Fruit fly (Drosophila melanogaster) whole organism, embryonic: ENCODE data around the gene sp3.

ENCODE experiments used
- BEAF-32 ChIP-seq: fragments of 200-800 bp; sonication (Bioruptor generic); optimal IDR thresholded peaks from 3 replicates; lab custom pipeline; 2017; ENCODE audit warnings: missing biosample characterization, missing genetic modification characterization, mild to moderate bottlenecking, moderate library complexity, missing genetic modification reagents
- Bgb ChIP-seq: fragments of 200-800 bp; sonication (Bioruptor generic); IDR thresholded peaks from 2 replicates; pipeline ENCODE4 v1.3.6; 2022; ENCODE audit warnings: missing biosample characterization, missing genetic modification characterization; ENCODE audit not compliant: partially characterized antibody
- CG10543 ChIP-seq: fragments of 200-800 bp; sonication (Bioruptor generic); optimal IDR thresholded peaks from 3 replicates; lab custom pipeline; 2017; ENCODE audit warnings: missing biosample characterization, mild to moderate bottlenecking, missing genetic modification characterization, moderate library complexity
- CG10565 ChIP-seq: fragments of 200-800 bp; sonication (Bioruptor generic); optimal IDR thresholded peaks from 3 replicates; lab custom pipeline; 2016; ENCODE audit warnings: missing biosample characterization, mild to moderate bottlenecking, missing genetic modification characterization
- CG12391 ChIP-seq: fragments of 200-800 bp; sonication (Bioruptor generic); optimal IDR thresholded peaks from 3 replicates; lab custom pipeline; 2018; ENCODE audit warnings: missing biosample characterization, mild to moderate bottlenecking, missing genetic modification characterization, moderate library complexity
- CG13296 ChIP-seq: fragments of 200-800 bp; sonication (Bioruptor generic); optimal IDR thresholded peaks from 3 replicates; lab custom pipeline; 2018; ENCODE audit warnings: missing biosample characterization, mild to moderate bottlenecking, missing genetic modification characterization
- CG15601 ChIP-seq: fragments of 200-800 bp; sonication (Bioruptor generic); optimal IDR thresholded peaks from 3 replicates; lab custom pipeline; 2019; ENCODE audit warnings: missing biosample characterization, mild to moderate bottlenecking, missing genetic modification characterization, moderate library complexity
- CG16813 ChIP-seq: fragments of 200-800 bp; sonication (Bioruptor generic); IDR thresholded peaks from 3 replicates; pipeline ENCODE4 v1.3.6; 2022; ENCODE audit warnings: missing biosample characterization, missing genetic modification characterization; ENCODE audit not compliant: partially characterized antibody
- CG17912 ChIP-seq: fragments of 200-800 bp; sonication (Bioruptor generic); optimal IDR thresholded peaks from 2 replicates; lab custom pipeline; 2018; ENCODE audit warnings: missing biosample characterization, mild to moderate bottlenecking, missing genetic modification characterization
- CG2120 ChIP-seq: fragments of 200-800 bp; sonication (Bioruptor generic); optimal IDR thresholded peaks from 3 replicates; lab custom pipeline; 2016; ENCODE audit warnings: missing biosample characterization, missing genetic modification characterization
- CG3163 ChIP-seq: fragments of 200-800 bp; sonication (Bioruptor generic); optimal IDR thresholded peaks from 3 replicates; lab custom pipeline; 2016; ENCODE audit warnings: missing biosample characterization, missing genetic modification characterization
- CG33557 ChIP-seq: fragments of 200-800 bp; sonication (Bioruptor generic); optimal IDR thresholded peaks from 2 replicates; lab custom pipeline; 2019; ENCODE audit warnings: missing biosample characterization, mild to moderate bottlenecking, missing genetic modification characterization, moderate library complexity
- CG5953 ChIP-seq: fragments of 200-800 bp; sonication (Bioruptor generic); IDR thresholded peaks from 2 replicates; pipeline ENCODE4 v1.3.6; 2022; ENCODE audit warnings: missing biosample characterization, missing genetic modification characterization
- CG6175 ChIP-seq: fragments of 200-800 bp; sonication (Bioruptor generic); IDR thresholded peaks from 3 replicates; pipeline ENCODE4 v1.3.6; 2022; ENCODE audit warnings: missing biosample characterization, missing genetic modification characterization
- CG6765 ChIP-seq: fragments of 200-800 bp; sonication (Bioruptor generic); optimal IDR thresholded peaks from 3 replicates; lab custom pipeline; 2017; ENCODE audit warnings: missing biosample characterization, mild to moderate bottlenecking, missing genetic modification characterization
- CG7839 ChIP-seq: fragments of 200-800 bp; sonication (Bioruptor generic); optimal IDR thresholded peaks from 3 replicates; lab custom pipeline; 2018; ENCODE audit warnings: missing biosample characterization, mild to moderate bottlenecking, missing genetic modification characterization, moderate library complexity
- CG9817 ChIP-seq: fragments of 200-800 bp; sonication (Bioruptor generic); optimal IDR thresholded peaks from 2 replicates; lab custom pipeline; 2018; ENCODE audit warnings: missing biosample characterization, mild to moderate bottlenecking, missing genetic modification characterization, moderate library complexity
- CG9932 ChIP-seq: fragments of 200-800 bp; sonication (Bioruptor generic); IDR thresholded peaks from 2 replicates; pipeline ENCODE4 v1.3.6; 2022; ENCODE audit warnings: missing biosample characterization, missing genetic modification characterization
- CHES-1-like ChIP-seq: fragments of 200-800 bp; sonication (Bioruptor generic); optimal IDR thresholded peaks from 2 replicates; lab custom pipeline; 2016; ENCODE audit warnings: missing biosample characterization, missing genetic modification characterization
- CTCF ChIP-seq: fragments of 200-800 bp; sonication (Bioruptor generic); optimal IDR thresholded peaks from 2 replicates; lab custom pipeline; 2017; ENCODE audit warnings: missing biosample characterization, mild to moderate bottlenecking, missing genetic modification characterization, moderate library complexity
- D ChIP-seq, 2 experiments: fragments of 200-800 bp in 1 of 2; fragments of >200 bp in 1 of 2; sonication (Bioruptor generic) in 1 of 2; optimal IDR thresholded peaks; 2 replicates in 1 of 2; 3 replicates in 1 of 2; lab custom pipeline; 2017; ENCODE audit warnings: mild to moderate bottlenecking in 1 of 2, missing biosample characterization in 1 of 2, missing genetic modification characterization in 1 of 2, missing genetic modification reagents in 1 of 2
- Dip2 ChIP-seq: fragments of 200-800 bp; sonication (Bioruptor generic); IDR thresholded peaks from 2 replicates; pipeline ENCODE4 v1.3.6; 2022; ENCODE audit warnings: missing biosample characterization, missing genetic modification characterization
- Dip3 ChIP-seq: fragments of 200-800 bp; sonication (Bioruptor generic); optimal IDR thresholded peaks from 3 replicates; lab custom pipeline; 2016; ENCODE audit warnings: missing biosample characterization, missing genetic modification characterization
- Doc3 ChIP-seq: fragments of 200-800 bp; sonication (Bioruptor generic); IDR thresholded peaks from 3 replicates; pipeline ENCODE4 v1.3.6; 2022; ENCODE audit warnings: missing biosample characterization, missing genetic modification characterization; ENCODE audit not compliant: partially characterized antibody
- Ets97D ChIP-seq: fragments of 200-800 bp; sonication (Bioruptor generic); optimal IDR thresholded peaks from 3 replicates; lab custom pipeline; 2016; ENCODE audit warnings: missing biosample characterization, missing genetic modification characterization
- H15 ChIP-seq: fragments of 200-800 bp; sonication (Bioruptor generic); IDR thresholded peaks from 3 replicates; pipeline ENCODE4 v1.3.6; 2022; ENCODE audit warnings: missing biosample characterization, missing genetic modification characterization
- Lim3 ChIP-seq: fragments of 200-800 bp; sonication (Bioruptor generic); IDR thresholded peaks from 2 replicates; pipeline ENCODE4 v1.3.6; 2022; ENCODE audit warnings: missing biosample characterization, missing genetic modification characterization
- Max ChIP-seq: fragments of 200-800 bp; sonication (Bioruptor generic); optimal IDR thresholded peaks from 2 replicates; lab custom pipeline; 2016; ENCODE audit warnings: missing biosample characterization, mild to moderate bottlenecking, missing genetic modification characterization
- Mes4 ChIP-seq: fragments of 200-800 bp; sonication (Bioruptor generic); optimal IDR thresholded peaks from 2 replicates; lab custom pipeline; 2016; ENCODE audit warnings: missing biosample characterization, missing genetic modification characterization
- NK7.1 ChIP-seq: fragments of 200-800 bp; sonication (Bioruptor generic); optimal IDR thresholded peaks from 3 replicates; lab custom pipeline; 2016; ENCODE audit warnings: missing biosample characterization, missing genetic modification characterization
- Nf-YC ChIP-seq: fragments of 200-800 bp; optimal IDR thresholded peaks from 3 replicates; lab custom pipeline; 2019; ENCODE audit warnings: missing biosample characterization, mild to moderate bottlenecking, missing genetic modification characterization, moderate library complexity
- Rx ChIP-seq: fragments of 200-800 bp; sonication (Bioruptor generic); IDR thresholded peaks from 2 replicates; pipeline ENCODE4 v1.3.6; 2022; ENCODE audit warnings: missing biosample characterization, missing genetic modification characterization
- Stat92E ChIP-seq, 3 experiments: fragments of >200 bp in 2 of 3; fragments of 200-800 bp in 1 of 3; sonication (Bioruptor generic) in 1 of 3; optimal IDR thresholded peaks; 2 replicates each; lab custom pipeline; 2017 to 2019; ENCODE audit warnings: missing biosample characterization in 3 of 3, missing genetic modification characterization in 3 of 3, mild to moderate bottlenecking in 1 of 3, moderate library complexity in 1 of 3
- Usf ChIP-seq: fragments of 200-800 bp; sonication (Bioruptor generic); optimal IDR thresholded peaks from 2 replicates; lab custom pipeline; 2017; ENCODE audit warnings: missing genotype, missing biosample characterization, missing genetic modification characterization
- Xrp1 ChIP-seq: fragments of 200-800 bp; sonication (Bioruptor generic); IDR thresholded peaks from 2 replicates; pipeline ENCODE4 v1.3.6; 2022; ENCODE audit warnings: missing biosample characterization, missing genetic modification characterization
- cad ChIP-seq: fragments of >200 bp; optimal IDR thresholded peaks from 2 replicates; lab custom pipeline; 2017; ENCODE audit warnings: missing biosample characterization, missing genetic modification characterization
- dan ChIP-seq: fragments of 200-800 bp; sonication (Bioruptor generic); IDR thresholded peaks from 2 replicates; pipeline ENCODE4 v1.3.6; 2022; ENCODE audit warnings: missing biosample characterization, missing genetic modification characterization
- danr ChIP-seq: fragments of 200-800 bp; sonication (Bioruptor generic); IDR thresholded peaks from 2 replicates; pipeline ENCODE4 v1.3.6; 2022; ENCODE audit warnings: missing biosample characterization, missing genetic modification characterization
- fd3F ChIP-seq: fragments of 200-800 bp; sonication (Bioruptor generic); optimal IDR thresholded peaks from 2 replicates; lab custom pipeline; 2018; ENCODE audit warnings: missing biosample characterization, mild to moderate bottlenecking, missing genetic modification characterization, moderate library complexity
- fru ChIP-seq: fragments of >200 bp; optimal IDR thresholded peaks from 2 replicates; lab custom pipeline; 2017
- grn ChIP-seq: fragments of 200-800 bp; sonication (Bioruptor generic); optimal IDR thresholded peaks from 3 replicates; lab custom pipeline; 2017; ENCODE audit warnings: missing biosample characterization, missing genetic modification characterization
- hkb ChIP-seq, 2 experiments: fragments of 200-800 bp in 1 of 2; fragments of >200 bp in 1 of 2; sonication (Bioruptor generic) in 1 of 2; IDR thresholded peaks in 1 of 2; optimal IDR thresholded peaks in 1 of 2; 2 replicates each; pipeline versions ENCODE4 v1.3.6 to Lab custom; 2017 to 2022; ENCODE audit warnings: missing biosample characterization in 1 of 2, missing genetic modification characterization in 1 of 2
- lmd ChIP-seq: fragments of 200-800 bp; sonication (Bioruptor generic); IDR thresholded peaks from 2 replicates; pipeline ENCODE4 v1.3.6; 2022; ENCODE audit warnings: missing biosample characterization, missing genetic modification characterization
- luna ChIP-seq: fragments of 200-800 bp; sonication (Bioruptor generic); optimal IDR thresholded peaks from 2 replicates; lab custom pipeline; 2016; ENCODE audit warnings: missing biosample characterization, missing genetic modification characterization
- rib ChIP-seq: fragments of 200-800 bp; sonication (Bioruptor generic); IDR thresholded peaks from 2 replicates; pipeline ENCODE4 v1.3.6; 2022; ENCODE audit warnings: missing biosample characterization, missing genetic modification characterization
- sens ChIP-seq: fragments of 200-800 bp; sonication (Bioruptor generic); peaks from one replicate; lab custom pipeline; 2016; ENCODE audit warnings: missing biosample characterization, missing genetic modification characterization
- shn ChIP-seq: fragments of 200-800 bp; sonication (Bioruptor generic); optimal IDR thresholded peaks from 3 replicates; lab custom pipeline; 2016; ENCODE audit warnings: missing biosample characterization, missing genetic modification characterization
- tgo ChIP-seq: fragments of 200-800 bp; sonication (Bioruptor generic); IDR thresholded peaks from 3 replicates; pipeline ENCODE4 v1.3.6; 2022; ENCODE audit warnings: missing biosample characterization, missing genetic modification characterization
- tup ChIP-seq: fragments of 200-800 bp; sonication (Bioruptor generic); optimal IDR thresholded peaks from 2 replicates; lab custom pipeline; 2016; ENCODE audit warnings: missing biosample characterization, mild to moderate bottlenecking, missing genetic modification characterization, moderate library complexity
- vnd ChIP-seq: fragments of 200-800 bp; sonication (Bioruptor generic); IDR thresholded peaks from 3 replicates; pipeline ENCODE4 v1.3.6; 2022; ENCODE audit warnings: missing biosample characterization, missing genetic modification characterization; ENCODE audit not compliant: partially characterized antibody
- zfh2 ChIP-seq: fragments of 200-800 bp; sonication (Bioruptor generic); optimal IDR thresholded peaks from 2 replicates; lab custom pipeline; 2016; ENCODE audit warnings: missing biosample characterization, missing genetic modification characterization

sp3 gene

dm6 chr3R:21520183-21520582 is 545 bp upstream of the sp3 start (continued):
- TF ChIP-seq Rx: peak; percentile 99
- peak; percentile 99 for TF ChIP-seq sens
- TF ChIP-seq CG12391 (tag; lab: Kevin White, UChicago): peak; percentile 98
- TF ChIP-seq CTCF (GFP tag; lab: Kevin White, UChicago): peak; percentile 99
- peak; percentile 99 for TF ChIP-seq CG10543 (GFP tag; lab: Kevin White, UChicago)
- peak; percentile 98 for TF ChIP-seq CG33557 (GFP tag; lab: Kevin White, UChicago)
- peak; percentile 100 for TF ChIP-seq CG17912 (GFP tag; lab: Kevin White, UChicago)
- peak; percentile 85 for TF ChIP-seq Nf-YC (tag; lab: Kevin White, UChicago)
- peak; percentile 98 for TF ChIP-seq tgo (GFP tag; lab: Robert Waterston, UW)
- TF ChIP-seq fru (lab: Kevin White, UChicago): no peak
- peak; percentile 98 for TF ChIP-seq CG7839 (tag; lab: Kevin White, UChicago)
- TF ChIP-seq Dip3 (GFP tag; lab: Kevin White, UChicago): peak; percentile 96
- TF ChIP-seq lmd (GFP tag; lab: Robert Waterston, UW): peak; percentile 98
- peak; percentile 91 for TF ChIP-seq CG3163 (GFP tag; lab: Kevin White, UChicago)
- TF ChIP-seq CHES-1-like (GFP tag; lab: Kevin White, UChicago): peak; percentile 98
- peak; percentile 94 for TF ChIP-seq CG2120 (GFP tag; lab: Kevin White, UChicago)
- no peak for TF ChIP-seq Dip2 (GFP tag; lab: Robert Waterston, UW)
- TF ChIP-seq grn (GFP tag; lab: Kevin White, UChicago): peak; percentile 96
- peak; percentile 97 for TF ChIP-seq NK7.1
- TF ChIP-seq danr (GFP tag; lab: Robert Waterston, UW): peak; percentile 94
- TF ChIP-seq CG15601 (tag; lab: Kevin White, UChicago): peak; percentile 97
- peak; percentile 97 for TF ChIP-seq Max (GFP tag; lab: Kevin White, UChicago)
- TF ChIP-seq CG9932 (GFP tag; lab: Robert Waterston, UW): peak; percentile 99
- TF ChIP-seq Doc3 (GFP tag; lab: Robert Waterston, UW): no peak
- TF ChIP-seq Lim3 (GFP tag; lab: Robert Waterston, UW): peak; percentile 94
- TF ChIP-seq fd3F (GFP tag; lab: Kevin White, UChicago): peak; percentile 99
- TF ChIP-seq CG10565: peak; percentile 94
- TF ChIP-seq shn (GFP tag; lab: Kevin White, UChicago): peak; percentile 98
- no peak for TF ChIP-seq CG16813 (GFP tag; lab: Robert Waterston, UW)
- peak; percentile 99 for TF ChIP-seq Mes4 (GFP tag; lab: Kevin White, UChicago)
- peak; percentile 96 for TF ChIP-seq zfh2 (GFP tag; lab: Kevin White, UChicago)
- TF ChIP-seq Usf (GFP tag; lab: Kevin White, UChicago): peak; percentile 98
- TF ChIP-seq CG6765 (GFP tag; lab: Kevin White, UChicago): peak; percentile 99
- TF ChIP-seq CG5953 (GFP tag; lab: Robert Waterston, UW): peak; percentile 99
- TF ChIP-seq BEAF-32 (GFP tag; lab: Kevin White, UChicago): no peak
- TF ChIP-seq CG9817 (tag; lab: Kevin White, UChicago): peak; percentile 100
- TF ChIP-seq D (optimal IDR thresholded peaks at IDR 0.05; lab: Kevin White, UChicago): no peak
- peak; percentile 97 for TF ChIP-seq D (GFP tag; optimal IDR thresholded peaks at IDR 0.05; lab: Kevin White, UChicago)
- TF ChIP-seq cad: no peak
- TF ChIP-seq luna (GFP tag; lab: Kevin White, UChicago): peak; percentile 97
- 0 out of 2 replicates have a peak, but pooled peaks have one; percentile 4 for TF ChIP-seq Bgb (GFP tag; lab: Robert Waterston, UW)
- peak; percentile 85 for TF ChIP-seq Xrp1 (GFP tag; lab: Robert Waterston, UW)
- peak; percentile 98 for TF ChIP-seq CG6175 (GFP tag; lab: Robert Waterston, UW)
- TF ChIP-seq Ets97D (GFP tag; lab: Kevin White, UChicago): peak; percentile 100
- peak in 1 of 3 experiments; percentile 3 for TF ChIP-seq Stat92E (GFP tag; optimal IDR thresholded peaks at IDR 0.05; lab: Kevin White, UChicago)
- TF ChIP-seq hkb (optimal IDR thresholded peaks at IDR 0.05; lab: Kevin White, UChicago): no peak
- TF ChIP-seq hkb (GFP tag; IDR thresholded peaks at IDR 0.05; lab: Robert Waterston, UW): peak; percentile 96
- peak; percentile 96 for TF ChIP-seq tup
- peak; percentile 62; the same call in 1 of the 2 replicates for TF ChIP-seq dan (GFP tag; lab: Robert Waterston, UW)
- TF ChIP-seq vnd (GFP tag; lab: Robert Waterston, UW): no peak
- TF ChIP-seq H15: peak; percentile 99
- peak; percentile 94 for TF ChIP-seq rib
- TF ChIP-seq CG13296 (GFP tag; lab: Kevin White, UChicago): peak; percentile 96
